In genomic region chr2L:5261223-5261984, dm6 we compare ENCODE assay signal across 4 fruit fly cellular contexts.
TF ChIP-seq lines count a peak whose summit lies in the region.

No protein-coding gene starts in this region.

- no peak for TF ChIP-seq CTCF in whole organism, embryonic (GFP tag; optimal IDR thresholded peaks at IDR 0.05; lab: Kevin White, UChicago)

TF ChIP-seq in whole organism, embryonic, 481 proteins besides CTCF, POLR2A, EP300 and RAD21 (continues in another document):
- TF ChIP-seq crp (GFP tag; optimal IDR thresholded peaks at IDR 0.05; lab: Kevin White, UChicago), result no peak
- peak; percentile 59 for TF ChIP-seq Blimp-1 (GFP tag; optimal IDR thresholded peaks at IDR 0.05; lab: Kevin White, UChicago)
- no peak for TF ChIP-seq dati (GFP tag; IDR thresholded peaks at IDR 0.05; lab: Robert Waterston, UW)
- TF ChIP-seq knrl (GFP tag; IDR thresholded peaks at IDR 0.05; lab: Robert Waterston, UW; ENCODE audit: partially characterized antibody), result no peak
- peak; percentile 16 for TF ChIP-seq Antp (GFP tag; optimal IDR thresholded peaks at IDR 0.05; lab: Kevin White, UChicago)
- TF ChIP-seq ash1 (GFP tag; optimal IDR thresholded peaks at IDR 0.05; lab: Kevin White, UChicago), result no peak
- peak in 1 of 3 experiments; percentile 66 for TF ChIP-seq lola (GFP tag; optimal IDR thresholded peaks at IDR 0.05; lab: Kevin White, UChicago)
- TF ChIP-seq CG6813 (GFP tag; optimal IDR thresholded peaks at IDR 0.05; lab: Kevin White, UChicago), result peak; percentile 33
- peak; percentile 16 for TF ChIP-seq fd96Cb (tag; optimal IDR thresholded peaks at IDR 0.05; lab: Kevin White, UChicago)
- no peak for TF ChIP-seq CG7745 (tag; optimal IDR thresholded peaks at IDR 0.05; lab: Kevin White, UChicago)
- peak; percentile 16 for TF ChIP-seq jumu (GFP tag; optimal IDR thresholded peaks at IDR 0.05; lab: Kevin White, UChicago)
- no peak for TF ChIP-seq fd102C (GFP tag; optimal IDR thresholded peaks at IDR 0.05; lab: Kevin White, UChicago)
- TF ChIP-seq pum (GFP tag; optimal IDR thresholded peaks at IDR 0.05; lab: Kevin White, UChicago), result no peak
- 0 out of 2 replicates have a peak, but pooled peaks have one; percentile 41 for TF ChIP-seq CG11696 (GFP tag; IDR thresholded peaks at IDR 0.05; lab: Robert Waterston, UW)
- TF ChIP-seq luna (GFP tag; optimal IDR thresholded peaks at IDR 0.05; lab: Kevin White, UChicago), result no peak
- TF ChIP-seq bab2 (GFP tag; optimal IDR thresholded peaks at IDR 0.05; lab: Kevin White, UChicago), result no peak
- no peak for TF ChIP-seq CG10147 (GFP tag; optimal IDR thresholded peaks at IDR 0.05; lab: Kevin White, UChicago)
- peak; percentile 16 for TF ChIP-seq NfI (GFP tag; optimal IDR thresholded peaks at IDR 0.05; lab: Kevin White, UChicago)
- TF ChIP-seq CG13624 (GFP tag; optimal IDR thresholded peaks at IDR 0.05; lab: Kevin White, UChicago), result no peak
- TF ChIP-seq CG17568 (GFP tag; optimal IDR thresholded peaks at IDR 0.05; lab: Kevin White, UChicago), result no peak
- no peak for TF ChIP-seq CG4854 (GFP tag; optimal IDR thresholded peaks at IDR 0.05; lab: Kevin White, UChicago)
- TF ChIP-seq disco-r (GFP tag; optimal IDR thresholded peaks at IDR 0.05; lab: Kevin White, UChicago), result no peak
- TF ChIP-seq D19A (tag; optimal IDR thresholded peaks at IDR 0.05; lab: Kevin White, UChicago), result peak; percentile 19

TF ChIP-seq in whole organism, prepupa, 60 proteins besides CTCF, POLR2A, EP300 and RAD21 (continues in another document):
- TF ChIP-seq dsx (GFP tag; optimal IDR thresholded peaks at IDR 0.05; lab: Kevin White, UChicago; ENCODE audit: poor library complexity, severe bottlenecking) (peak; percentile 90), salr (GFP tag; optimal IDR thresholded peaks at IDR 0.05; lab: Kevin White, UChicago) (peak; percentile 73 to 87), OdsH (GFP tag; optimal IDR thresholded peaks at IDR 0.05; lab: Kevin White, UChicago) (peak; percentile 76), CG6854 (GFP tag; optimal IDR thresholded peaks at IDR 0.05; lab: Kevin White, UChicago) (peak; percentile 80), CG3919 (GFP tag; optimal IDR thresholded peaks at IDR 0.05; lab: Kevin White, UChicago) (peak; percentile 89), Lpt (GFP tag; optimal IDR thresholded peaks at IDR 0.05; lab: Kevin White, UChicago) (peak; percentile 74), CG1621 (tag; optimal IDR thresholded peaks at IDR 0.05; lab: Kevin White, UChicago) (peak; percentile 89), CG11762 (GFP tag; optimal IDR thresholded peaks at IDR 0.05; lab: Kevin White, UChicago; ENCODE audit: insufficient read depth) (peak; percentile 84), Eip78C (GFP tag; lab: Kevin White, UChicago) (peak; percentile 97), CG8632 (GFP tag; optimal IDR thresholded peaks at IDR 0.05; lab: Kevin White, UChicago) (peak; percentile 80), CG8119 (GFP tag; IDR thresholded peaks at IDR 0.05; lab: Robert Waterston, UW) (peak; percentile 87), esn (GFP tag; optimal IDR thresholded peaks at IDR 0.05; lab: Kevin White, UChicago) (peak; percentile 92), acj6 (GFP tag; optimal IDR thresholded peaks at IDR 0.05; lab: Kevin White, UChicago) (peak; percentile 85), CG11902 (GFP tag; optimal IDR thresholded peaks at IDR 0.05; lab: Kevin White, UChicago) (peak; percentile 53), ss (GFP tag; optimal IDR thresholded peaks at IDR 0.05; lab: Kevin White, UChicago) (peak; percentile 92 to 93), lz (GFP tag; optimal IDR thresholded peaks at IDR 0.05; lab: Kevin White, UChicago) (peak; percentile 90), Eip93F (GFP tag; optimal IDR thresholded peaks at IDR 0.05; lab: Kevin White, UChicago) (peak; percentile 80), dac (GFP tag; optimal IDR thresholded peaks at IDR 0.05; lab: Kevin White, UChicago) (peak; percentile 9), CG10669 (GFP tag; optimal IDR thresholded peaks at IDR 0.05; lab: Kevin White, UChicago) (peak; percentile 84), Hr39 (GFP tag; optimal IDR thresholded peaks at IDR 0.05; lab: Kevin White, UChicago) (peak; percentile 90), fd59A (GFP tag; optimal IDR thresholded peaks at IDR 0.05; lab: Kevin White, UChicago) (peak; percentile 81), CG32006 (GFP tag; optimal IDR thresholded peaks at IDR 0.05; lab: Kevin White, UChicago) (peak; percentile 75), CG10631 (GFP tag; optimal IDR thresholded peaks at IDR 0.05; lab: Kevin White, UChicago) (peak; percentile 78)

TF ChIP-seq in whole organism, pupa, 21 proteins besides CTCF, POLR2A, EP300 and RAD21:
- TF ChIP-seq rn (GFP tag; IDR thresholded peaks at IDR 0.05; lab: Robert Waterston, UW) (peak; percentile 48; the same call in 1 of the 2 replicates), CG12605 (GFP tag; IDR thresholded peaks at IDR 0.05; lab: Robert Waterston, UW) (peak; percentile 68), Ets98B (GFP tag; IDR thresholded peaks at IDR 0.05; lab: Robert Waterston, UW) (peak; percentile 75), CG17806 (tag; optimal IDR thresholded peaks at IDR 0.05; lab: Kevin White, UChicago) (peak; percentile 91), Snoo (tag; optimal IDR thresholded peaks at IDR 0.05; lab: Kevin White, UChicago) (peak; percentile 71), CG13204 (GFP tag; optimal IDR thresholded peaks at IDR 0.05; lab: Kevin White, UChicago) (peak; percentile 66), CG8301 (tag; optimal IDR thresholded peaks at IDR 0.05; lab: Kevin White, UChicago) (peak; percentile 88), CG15710 (tag; optimal IDR thresholded peaks at IDR 0.05; lab: Kevin White, UChicago) (peak; percentile 81), D1 (tag; optimal IDR thresholded peaks at IDR 0.05; lab: Kevin White, UChicago) (peak; percentile 63), CG8159 (tag; optimal IDR thresholded peaks at IDR 0.05; lab: Kevin White, UChicago) (peak; percentile 90), CG9948 (tag; optimal IDR thresholded peaks at IDR 0.05; lab: Kevin White, UChicago) (peak; percentile 85), CG14655 (GFP tag; optimal IDR thresholded peaks at IDR 0.05; lab: Kevin White, UChicago) (peak; percentile 87), gl (tag; optimal IDR thresholded peaks at IDR 0.05; lab: Kevin White, UChicago) (peak; percentile 87), fd96Ca (GFP tag; IDR thresholded peaks at IDR 0.05; lab: Robert Waterston, UW) (peak; percentile 79), Pif1A (GFP tag; optimal IDR thresholded peaks at IDR 0.05; lab: Kevin White, UChicago) (peak; percentile 91), CG34367 (tag; optimal IDR thresholded peaks at IDR 0.05; lab: Kevin White, UChicago) (peak; percentile 87), CG32121 (GFP tag; IDR thresholded peaks at IDR 0.05; lab: Robert Waterston, UW) (peak; percentile 74), EcR (GFP tag; optimal IDR thresholded peaks at IDR 0.05; lab: Kevin White, UChicago) (peak; percentile 34), Pif1B (GFP tag; optimal IDR thresholded peaks at IDR 0.05; lab: Kevin White, UChicago) (peak; percentile 86), CG10348 (GFP tag; IDR thresholded peaks at IDR 0.05; lab: Robert Waterston, UW) (no peak), CG4496 (GFP tag; IDR thresholded peaks at IDR 0.05; lab: Robert Waterston, UW) (peak; percentile 87)

TF ChIP-seq in whole organism, wandering third instar larva, 38 proteins besides CTCF, POLR2A, EP300 and RAD21 (continues in another document):
- TF ChIP-seq Dfd (GFP tag; optimal IDR thresholded peaks at IDR 0.05; lab: Kevin White, UChicago) (no peak), Abd-B (GFP tag; optimal IDR thresholded peaks at IDR 0.05; lab: Kevin White, UChicago) (no peak), GATAd (GFP tag; optimal IDR thresholded peaks at IDR 0.05; lab: Kevin White, UChicago) (no peak), dsf (GFP tag; optimal IDR thresholded peaks at IDR 0.05; lab: Kevin White, UChicago; ENCODE audit: borderline replicate concordance) (peak; percentile 32), woc (GFP tag; optimal IDR thresholded peaks at IDR 0.05; lab: Kevin White, UChicago) (peak; percentile 91), Hnf4 (GFP tag; optimal IDR thresholded peaks at IDR 0.05; lab: Kevin White, UChicago) (peak; percentile 84), Dif (GFP tag; optimal IDR thresholded peaks at IDR 0.05; lab: Kevin White, UChicago; ENCODE audit: partially characterized antibody) (no peak), CrebA (GFP tag; optimal IDR thresholded peaks at IDR 0.05; lab: Kevin White, UChicago; ENCODE audit: borderline replicate concordance) (no peak), usp (GFP tag; optimal IDR thresholded peaks at IDR 0.05; lab: Kevin White, UChicago) (no peak), pan (optimal IDR thresholded peaks at IDR 0.05; lab: Kevin White, UChicago) (no peak), Myc (optimal IDR thresholded peaks at IDR 0.05; lab: Kevin White, UChicago) (no peak), Rel (GFP tag; optimal IDR thresholded peaks at IDR 0.05; lab: Kevin White, UChicago) (peak; percentile 66), Rel (tag; optimal IDR thresholded peaks at IDR 0.05; lab: Kevin White, UChicago) (peak; percentile 70), psq (GFP tag; optimal IDR thresholded peaks at IDR 0.05; lab: Kevin White, UChicago) (peak; percentile 86), N (GFP tag; optimal IDR thresholded peaks at IDR 0.05; lab: Kevin White, UChicago) (no peak), Mio (GFP tag; optimal IDR thresholded peaks at IDR 0.05; lab: Kevin White, UChicago) (no peak), br (GFP tag; optimal IDR thresholded peaks at IDR 0.05; lab: Kevin White, UChicago) (peak; percentile 92), CG9705 (GFP tag; optimal IDR thresholded peaks at IDR 0.05; lab: Kevin White, UChicago) (peak; percentile 84), Jra (GFP tag; optimal IDR thresholded peaks at IDR 0.05; lab: Kevin White, UChicago) (peak; percentile 71), dmrt93B (GFP tag; optimal IDR thresholded peaks at IDR 0.05; lab: Kevin White, UChicago) (peak; percentile 66), jim (GFP tag; optimal IDR thresholded peaks at IDR 0.05; lab: Kevin White, UChicago) (no peak), Hr78 (GFP tag; optimal IDR thresholded peaks at IDR 0.05; lab: Kevin White, UChicago) (no peak), ey (GFP tag; optimal IDR thresholded peaks at IDR 0.05; lab: Kevin White, UChicago) (peak; percentile 85), OdsH (GFP tag; optimal IDR thresholded peaks at IDR 0.05; lab: Kevin White, UChicago) (peak; percentile 85), dl (GFP tag; optimal IDR thresholded peaks at IDR 0.05; lab: Kevin White, UChicago; ENCODE audit: insufficient read depth in 1 of 2, partially characterized antibody in 2 of 2) (no peak), tai (GFP tag; optimal IDR thresholded peaks at IDR 0.05; lab: Kevin White, UChicago) (peak; percentile 63), Hr83 (GFP tag; optimal IDR thresholded peaks at IDR 0.05; lab: Kevin White, UChicago; ENCODE audit: poor library complexity, severe bottlenecking) (no peak), Vsx2 (GFP tag; optimal IDR thresholded peaks at IDR 0.05; lab: Kevin White, UChicago; ENCODE audit: partially characterized antibody) (no peak), sage (GFP tag; optimal IDR thresholded peaks at IDR 0.05; lab: Kevin White, UChicago) (peak; percentile 85), sv (GFP tag; optimal IDR thresholded peaks at IDR 0.05; lab: Kevin White, UChicago) (no peak), CG32264 (GFP tag; optimal IDR thresholded peaks at IDR 0.05; lab: Kevin White, UChicago) (peak; percentile 83)

Comparison
In these comparisons a context has a peak if more than half of its experiments do, and no peak if none do; other contexts are left out.
1. Of the 7 proteins assayed by ChIP-seq in both whole organism, embryonic and whole organism, prepupa: peak only in whole organism, embryonic: none; only in whole organism, prepupa: CG16779, CG6854, Gug, Hr39 and Lpt; in both: Blimp-1 and Sox102F; in neither: 0.